Fruit fly (Drosophila melanogaster) whole organism, embryonic: ENCODE data around the gene CG3149.

Source experiments
- Blimp-1 ChIP-seq: fragments of 200-800 bp; sonication (Bioruptor generic); optimal IDR thresholded peaks from 3 replicates; lab custom pipeline; 2018; ENCODE audit warnings: missing biosample characterization, missing genetic modification characterization, mild to moderate bottlenecking, moderate library complexity, missing genetic modification reagents
- CG11723 ChIP-seq: fragments of 200-800 bp; sonication (Bioruptor generic); optimal IDR thresholded peaks from 2 replicates; lab custom pipeline; 2017; ENCODE audit warnings: missing biosample characterization, mild to moderate bottlenecking, missing genetic modification characterization
- CG12659 ChIP-seq: fragments of 200-800 bp; sonication (Bioruptor generic); optimal IDR thresholded peaks from 3 replicates; lab custom pipeline; 2017; ENCODE audit warnings: mild to moderate bottlenecking, missing biosample characterization, missing genetic modification reagents, missing genetic modification characterization
- CG15696 ChIP-seq: fragments of 200-800 bp; sonication (Bioruptor generic); optimal IDR thresholded peaks from 2 replicates; lab custom pipeline; 2019; ENCODE audit warnings: missing biosample characterization, mild to moderate bottlenecking, missing genetic modification characterization, moderate library complexity
- CG1647 ChIP-seq: fragments of 200-800 bp; sonication (Bioruptor generic); optimal IDR thresholded peaks from 3 replicates; lab custom pipeline; 2016; ENCODE audit warnings: missing biosample characterization, missing genetic modification characterization
- CG16779 ChIP-seq: fragments of 200-800 bp; sonication (Bioruptor generic); IDR thresholded peaks from 2 replicates; pipeline ENCODE4 v1.3.6; 2022; ENCODE audit warnings: missing biosample characterization, missing genetic modification characterization
- CG17359 ChIP-seq: fragments of 200-800 bp; sonication (Bioruptor generic); optimal IDR thresholded peaks from 3 replicates; lab custom pipeline; 2018; ENCODE audit warnings: missing biosample characterization, mild to moderate bottlenecking, missing genetic modification characterization, moderate library complexity
- CG31441 ChIP-seq: fragments of 200-800 bp; sonication (Bioruptor generic); IDR thresholded peaks from 2 replicates; pipeline ENCODE4 v1.3.6; 2022; ENCODE audit warnings: missing biosample characterization, missing genetic modification characterization
- CG3726 ChIP-seq: fragments of 200-800 bp; sonication (Bioruptor generic); IDR thresholded peaks from 3 replicates; pipeline ENCODE4, ENCODE4 v1.3.6; 2022; ENCODE audit warnings: missing biosample characterization, missing genetic modification characterization
- CG4360 ChIP-seq: fragments of 200-800 bp; sonication (Bioruptor generic); IDR thresholded peaks from 2 replicates; pipeline ENCODE4 v1.3.6; 2022; ENCODE audit warnings: missing biosample characterization, missing genetic modification characterization
- CG4424 ChIP-seq: fragments of 200-800 bp; sonication (Bioruptor generic); optimal IDR thresholded peaks from 3 replicates; lab custom pipeline; 2016; ENCODE audit warnings: missing biosample characterization, missing genetic modification characterization
- CG4617 ChIP-seq: fragments of 200-800 bp; sonication (Bioruptor generic); optimal IDR thresholded peaks from 3 replicates; lab custom pipeline; 2016; ENCODE audit warnings: missing biosample characterization, missing genetic modification characterization, borderline replicate concordance
- CG6254 ChIP-seq: fragments of 200-800 bp; sonication (Bioruptor generic); optimal IDR thresholded peaks from 3 replicates; lab custom pipeline; 2017; ENCODE audit warnings: mild to moderate bottlenecking, missing biosample characterization, missing genetic modification reagents, missing genetic modification characterization
- CG6654 ChIP-seq: fragments of 200-800 bp; sonication (Bioruptor generic); optimal IDR thresholded peaks from 2 replicates; lab custom pipeline; 2017; ENCODE audit warnings: missing biosample characterization, mild to moderate bottlenecking, missing genetic modification characterization
- CG6813 ChIP-seq: fragments of 200-800 bp; sonication (Bioruptor generic); optimal IDR thresholded peaks from 2 replicates; lab custom pipeline; 2017; ENCODE audit warnings: missing biosample characterization, missing genetic modification characterization, mild to moderate bottlenecking, moderate library complexity, missing genetic modification reagents
- CG6854 ChIP-seq: fragments of 200-800 bp; sonication (Bioruptor generic); optimal IDR thresholded peaks from 3 replicates; lab custom pipeline; 2017; ENCODE audit warnings: missing biosample characterization, mild to moderate bottlenecking, missing genetic modification characterization
- CG8089 ChIP-seq: fragments of 200-800 bp; sonication (Bioruptor generic); optimal IDR thresholded peaks from 3 replicates; lab custom pipeline; 2016; ENCODE audit warnings: missing biosample characterization, missing genetic modification characterization
- CG9797 ChIP-seq: fragments of 200-800 bp; sonication (Bioruptor generic); optimal IDR thresholded peaks from 3 replicates; lab custom pipeline; 2018; ENCODE audit warnings: missing biosample characterization, mild to moderate bottlenecking, missing genetic modification characterization
- CG9817 ChIP-seq: fragments of 200-800 bp; sonication (Bioruptor generic); optimal IDR thresholded peaks from 2 replicates; lab custom pipeline; 2018; ENCODE audit warnings: missing biosample characterization, mild to moderate bottlenecking, missing genetic modification characterization, moderate library complexity
- CoRest ChIP-seq: fragments of 200-800 bp; sonication (Bioruptor generic); optimal IDR thresholded peaks from 3 replicates; lab custom pipeline; 2018; ENCODE audit warnings: missing biosample characterization, mild to moderate bottlenecking, missing genetic modification characterization, moderate library complexity
- Dad ChIP-seq: fragments of 200-800 bp; sonication (Bioruptor generic); optimal IDR thresholded peaks from 3 replicates; lab custom pipeline; 2016; ENCODE audit warnings: missing biosample characterization, missing genetic modification characterization
- E2f1 ChIP-seq: fragments of 200-800 bp; sonication (Bioruptor generic); IDR thresholded peaks from 2 replicates; pipeline ENCODE4 v1.3.6; 2022; ENCODE audit warnings: missing biosample characterization, missing genetic modification characterization
- Hey ChIP-seq: fragments of 200-800 bp; sonication (Bioruptor generic); optimal IDR thresholded peaks from 3 replicates; lab custom pipeline; 2018; ENCODE audit warnings: missing biosample characterization, mild to moderate bottlenecking, missing genetic modification characterization
- Hr78 ChIP-seq, 2 experiments: fragments of 200-800 bp in 1 of 2; fragments of >200 bp in 1 of 2; sonication (Bioruptor generic) in 1 of 2; optimal IDR thresholded peaks; 2 replicates each; lab custom pipeline; 2017 to 2019; ENCODE audit warnings: missing biosample characterization in 2 of 2, missing genetic modification characterization in 2 of 2, mild to moderate bottlenecking in 1 of 2, moderate library complexity in 1 of 2
- MBD-R2 ChIP-seq: fragments of 200-800 bp; sonication (Bioruptor generic); IDR thresholded peaks from 2 replicates; pipeline ENCODE4 v1.3.6; 2022; ENCODE audit warnings: missing biosample characterization, missing genetic modification characterization
- Mad ChIP-seq: fragments of 200-800 bp; sonication (Bioruptor generic); optimal IDR thresholded peaks from 2 replicates; lab custom pipeline; 2016; ENCODE audit warnings: missing biosample characterization, missing genetic modification characterization
- Med ChIP-seq: fragments of 200-800 bp; sonication (Bioruptor generic); peaks from one replicate; lab custom pipeline; 2016; ENCODE audit warnings: missing biosample characterization, missing genetic modification characterization, mild to moderate bottlenecking, inconsistent platforms, moderate library complexity
- NFAT ChIP-seq: fragments of 200-800 bp; sonication (Bioruptor generic); IDR thresholded peaks from 2 replicates; pipeline ENCODE4 v1.3.6; 2022; ENCODE audit warnings: missing biosample characterization, missing genetic modification characterization
- Oaz ChIP-seq: fragments of 200-800 bp; sonication (Bioruptor generic); IDR thresholded peaks from 2 replicates; pipeline ENCODE4 v1.3.6; 2022; ENCODE audit warnings: missing biosample characterization, missing genetic modification characterization
- Opbp ChIP-seq: fragments of 200-800 bp; sonication (Bioruptor generic); IDR thresholded peaks from 3 replicates; pipeline ENCODE4 v1.3.6; 2022; ENCODE audit warnings: missing biosample characterization, missing genetic modification characterization; ENCODE audit not compliant: partially characterized antibody
- Sox100B ChIP-seq: fragments of 200-800 bp; sonication (Bioruptor generic); optimal IDR thresholded peaks from 3 replicates; lab custom pipeline; 2018; ENCODE audit warnings: missing biosample characterization, mild to moderate bottlenecking, missing genetic modification characterization
- Sox102F ChIP-seq: fragments of 200-800 bp; sonication (Bioruptor generic); optimal IDR thresholded peaks from 2 replicates; lab custom pipeline; 2018; ENCODE audit warnings: missing biosample characterization, mild to moderate bottlenecking, missing genetic modification characterization, moderate library complexity
- Vsx1 ChIP-seq: fragments of 200-800 bp; sonication (Bioruptor generic); optimal IDR thresholded peaks from 2 replicates; lab custom pipeline; 2017; ENCODE audit warnings: missing biosample characterization, mild to moderate bottlenecking, missing genetic modification characterization, missing genetic modification reagents
- abd-A ChIP-seq: fragments of 200-800 bp; sonication (Bioruptor generic); optimal IDR thresholded peaks from 3 replicates; lab custom pipeline; 2019; ENCODE audit warnings: missing biosample characterization, mild to moderate bottlenecking, missing genetic modification characterization, moderate library complexity
- ac ChIP-seq: fragments of 200-800 bp; sonication (Bioruptor generic); optimal IDR thresholded peaks from 3 replicates; lab custom pipeline; 2017; ENCODE audit warnings: missing biosample characterization, mild to moderate bottlenecking, missing genetic modification characterization
- ap ChIP-seq: fragments of 200-800 bp; sonication (Bioruptor generic); IDR thresholded peaks from 2 replicates; pipeline ENCODE4 v1.3.6; 2022; ENCODE audit warnings: missing biosample characterization, missing genetic modification characterization
- ash1 ChIP-seq: fragments of 200-800 bp; sonication (Bioruptor generic); optimal IDR thresholded peaks from 2 replicates; lab custom pipeline; 2018; ENCODE audit warnings: missing biosample characterization, mild to moderate bottlenecking, missing genetic modification characterization
- br ChIP-seq: fragments of >200 bp; optimal IDR thresholded peaks from 2 replicates; lab custom pipeline; 2017
- chinmo ChIP-seq: fragments of 200-800 bp; sonication (Bioruptor generic); IDR thresholded peaks from 4 replicates; pipeline ENCODE4 v1.3.6; 2022; ENCODE audit warnings: missing biosample characterization, missing genetic modification characterization; ENCODE audit not compliant: partially characterized antibody
- chn ChIP-seq: fragments of 200-800 bp; sonication (Bioruptor generic); optimal IDR thresholded peaks from 2 replicates; lab custom pipeline; 2016; ENCODE audit warnings: missing biosample characterization, missing genetic modification characterization
- esg ChIP-seq: fragments of 200-800 bp; sonication (Bioruptor generic); conservative IDR thresholded peaks from 2 replicates; pipeline ENCODE4 v1.3.6; 2022; ENCODE audit warnings: missing biosample characterization, missing genetic modification characterization
- fd96Cb ChIP-seq: fragments of 200-800 bp; sonication (Bioruptor generic); optimal IDR thresholded peaks from 2 replicates; lab custom pipeline; 2018; ENCODE audit warnings: missing biosample characterization, mild to moderate bottlenecking, missing genetic modification characterization, moderate library complexity
- gcm ChIP-seq: fragments of 200-800 bp; sonication (Bioruptor generic); optimal IDR thresholded peaks from 2 replicates; lab custom pipeline; 2019; ENCODE audit warnings: missing biosample characterization, mild to moderate bottlenecking, missing genetic modification characterization, moderate library complexity
- run ChIP-seq: fragments of 200-800 bp; sonication (Bioruptor generic); optimal IDR thresholded peaks from 3 replicates; lab custom pipeline; 2018; ENCODE audit warnings: missing biosample characterization, mild to moderate bottlenecking, missing genetic modification characterization
- salm ChIP-seq: fragments of 200-800 bp; sonication (Bioruptor generic); optimal IDR thresholded peaks from 2 replicates; lab custom pipeline; 2018; ENCODE audit warnings: missing biosample characterization, mild to moderate bottlenecking, missing genetic modification characterization
- sd ChIP-seq: fragments of 200-800 bp; sonication (Bioruptor generic); optimal IDR thresholded peaks from 3 replicates; lab custom pipeline; 2018; ENCODE audit warnings: missing biosample characterization, mild to moderate bottlenecking, missing genetic modification characterization, moderate library complexity
- sisA ChIP-seq: fragments of 200-800 bp; sonication (Bioruptor generic); IDR thresholded peaks from 2 replicates; pipeline ENCODE4 v1.3.6; 2022; ENCODE audit warnings: missing biosample characterization, missing genetic modification characterization
- sug ChIP-seq: fragments of 200-800 bp; optimal IDR thresholded peaks from 2 replicates; lab custom pipeline; 2019; ENCODE audit warnings: missing biosample characterization, mild to moderate bottlenecking, missing genetic modification characterization, moderate library complexity
- tup ChIP-seq: fragments of 200-800 bp; sonication (Bioruptor generic); optimal IDR thresholded peaks from 2 replicates; lab custom pipeline; 2016; ENCODE audit warnings: missing biosample characterization, mild to moderate bottlenecking, missing genetic modification characterization, moderate library complexity

The CG3149 gene

dm6 chrX:5699824-5700498, 5.0 kb upstream of the CG3149 start (continued):
- TF ChIP-seq CG4617 (GFP tag; lab: Kevin White, UChicago) (peak; percentile 7), gcm (GFP tag; lab: Kevin White, UChicago) (peak; percentile 32), CG17359 (tag; lab: Kevin White, UChicago) (peak; percentile 71), Sox102F (GFP tag; lab: Kevin White, UChicago) (peak; percentile 83), Opbp (GFP tag; lab: Robert Waterston, UW) (no peak), NFAT (no peak), CG4360 (peak; percentile 12; the same call in 1 of the 2 replicates), chn (GFP tag; lab: Kevin White, UChicago) (peak; percentile 46), CG6254 (peak; percentile 46), esg (GFP tag; lab: Robert Waterston, UW) (no peak; the same call in 1 of the 2 replicates), CG15696 (no peak), ap (GFP tag; lab: Robert Waterston, UW) (peak; percentile 69), CoRest (peak; percentile 73), CG3726 (peak; percentile 33; the same call in 1 of the 3 replicates), CG12659 (GFP tag; lab: Kevin White, UChicago) (peak; percentile 3), Mad (GFP tag; lab: Kevin White, UChicago) (peak; percentile 38), salm (tag; lab: Kevin White, UChicago) (peak; percentile 42), E2f1 (GFP tag; lab: Robert Waterston, UW) (peak; percentile 52; the same call in 1 of the 2 replicates), CG1647 (GFP tag; lab: Kevin White, UChicago) (peak; percentile 21), ash1 (GFP tag; lab: Kevin White, UChicago) (no peak), CG6813 (peak; percentile 39), CG9797 (GFP tag; lab: Kevin White, UChicago) (no peak), CG6854 (GFP tag; lab: Kevin White, UChicago) (peak; percentile 55), run (tag; lab: Kevin White, UChicago) (peak; percentile 38), chinmo (no peak), Blimp-1 (GFP tag; lab: Kevin White, UChicago) (peak; percentile 75), CG9817 (peak; percentile 33), CG6654 (GFP tag; lab: Kevin White, UChicago) (peak; percentile 31), CG4424 (GFP tag; lab: Kevin White, UChicago) (peak; percentile 63), sd (tag; lab: Kevin White, UChicago) (peak; percentile 5), Sox100B (GFP tag; lab: Kevin White, UChicago) (peak; percentile 58), Oaz (GFP tag; lab: Robert Waterston, UW) (peak; percentile 34; the same call in 1 of the 2 replicates), sug (tag; lab: Kevin White, UChicago) (peak; percentile 22), CG16779 (no peak), Med (GFP tag; lab: Kevin White, UChicago) (peak; percentile 87), MBD-R2 (no peak), Dad (GFP tag; lab: Kevin White, UChicago) (peak; percentile 4), sisA (GFP tag; lab: Robert Waterston, UW) (peak; percentile 60), Vsx1 (GFP tag; lab: Kevin White, UChicago) (peak; percentile 78), ac (GFP tag; lab: Kevin White, UChicago) (no peak), abd-A (tag; lab: Kevin White, UChicago) (peak; percentile 67), CG8089 (GFP tag; lab: Kevin White, UChicago) (no peak), fd96Cb (tag; lab: Kevin White, UChicago) (peak; percentile 78), CG31441 (GFP tag; lab: Robert Waterston, UW) (peak; percentile 81), br (no peak), CG11723 (peak; percentile 26), tup (GFP tag; lab: Kevin White, UChicago) (no peak), Hr78 (GFP tag; optimal IDR thresholded peaks at IDR 0.05; lab: Kevin White, UChicago) (peak in 1 of 2 experiments; percentile 21), Hey (tag; lab: Kevin White, UChicago) (no peak)
